Fruit fly (Drosophila melanogaster): ENCODE measurements around the gene CG10600.

DNA sequence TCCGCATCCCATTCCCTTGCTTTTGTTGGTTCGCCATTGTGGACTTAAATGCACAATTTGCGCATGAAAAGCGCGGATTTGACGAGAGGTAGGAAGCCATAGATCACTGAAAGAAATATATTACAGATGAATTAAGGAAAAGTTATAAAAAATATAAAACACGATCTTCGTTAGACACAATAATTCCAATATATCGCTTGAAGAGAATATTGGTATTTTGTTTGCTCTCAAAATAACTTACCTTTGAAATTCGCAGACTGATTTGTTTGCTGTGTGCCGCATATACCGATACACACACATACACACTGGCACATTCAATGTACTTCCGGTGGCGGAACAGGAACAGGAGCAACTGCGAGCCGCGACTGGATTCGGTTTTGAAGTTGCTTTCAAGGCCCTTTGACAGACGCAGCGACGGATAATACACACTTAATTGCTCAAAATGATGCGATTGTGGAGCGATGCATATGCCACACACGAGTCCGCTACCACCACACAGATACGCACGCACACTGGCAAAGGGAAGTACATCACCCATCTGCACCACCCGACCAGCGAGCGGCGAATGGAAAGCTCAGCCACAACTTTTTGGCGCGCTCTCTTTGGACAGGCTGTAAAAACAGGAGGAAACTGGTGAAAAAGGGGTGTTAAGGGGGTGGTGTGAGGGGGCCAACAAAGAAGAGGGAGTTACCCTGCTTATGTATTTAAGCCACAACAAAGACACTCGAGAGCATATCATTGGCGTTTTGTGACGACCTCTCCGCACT lies 33.7 kb downstream of the CG10600 start:
- TF ChIP-seq CTCF (optimal IDR thresholded peaks at IDR 0.05) (no peak), CG8478 (optimal IDR thresholded peaks at IDR 0.05) (no peak)

Measured in S2 (cell line).